Fruit fly (Drosophila melanogaster) whole organism, wandering third instar larva: ENCODE measurements around the gene hid.

Source experiments
- Abd-B ChIP-seq: fragments of >200 bp; optimal IDR thresholded peaks from 2 replicates; lab custom pipeline; 2017; ENCODE audit warnings: missing biosample characterization, missing genetic modification characterization
- CG32264 ChIP-seq: fragments of 200-800 bp; sonication (Bioruptor generic); optimal IDR thresholded peaks from 2 replicates; lab custom pipeline; 2016; ENCODE audit warnings: missing biosample characterization, missing genetic modification characterization
- CG9705 ChIP-seq: fragments of 200-800 bp; sonication (Bioruptor generic); optimal IDR thresholded peaks from 2 replicates; lab custom pipeline; 2018; ENCODE audit warnings: missing biosample characterization, mild to moderate bottlenecking, missing genetic modification characterization
- CrebA ChIP-seq: fragments of 200-800 bp; sonication (Bioruptor generic); optimal IDR thresholded peaks from 2 replicates; lab custom pipeline; 2016; ENCODE audit warnings: missing biosample characterization, mild to moderate bottlenecking, missing genetic modification characterization, borderline replicate concordance
- Dfd ChIP-seq: fragments of >200 bp; optimal IDR thresholded peaks from 2 replicates; lab custom pipeline; 2017; ENCODE audit warnings: missing biosample characterization, missing genetic modification characterization
- Dif ChIP-seq: fragments of 200-275, 200-300 bp; sonication (Bioruptor generic); optimal IDR thresholded peaks from 2 replicates; lab custom pipeline; 2018; ENCODE audit warnings: missing biosample characterization, missing genetic modification characterization; ENCODE audit not compliant: partially characterized antibody
- GATAd ChIP-seq: sonication (Bioruptor generic); optimal IDR thresholded peaks from 2 replicates; lab custom pipeline; 2016; ENCODE audit warnings: missing biosample characterization, missing genetic modification characterization
- HLH106 ChIP-seq: fragments of 200-800 bp; optimal IDR thresholded peaks from 3 replicates; lab custom pipeline; 2019; ENCODE audit warnings: missing biosample characterization, mild to moderate bottlenecking, missing genetic modification characterization, moderate library complexity
- Hnf4 ChIP-seq: fragments of 200-800 bp; sonication (Bioruptor generic); optimal IDR thresholded peaks from 2 replicates; lab custom pipeline; 2016; ENCODE audit warnings: missing biosample characterization, mild to moderate bottlenecking, missing genetic modification characterization
- Hr78 ChIP-seq: fragments of >200 bp; optimal IDR thresholded peaks from 2 replicates; lab custom pipeline; 2017; ENCODE audit warnings: missing biosample characterization, missing genetic modification characterization
- Hr83 ChIP-seq: fragments of 200-300 bp; sonication (Bioruptor generic); optimal IDR thresholded peaks from 2 replicates; lab custom pipeline; 2016; ENCODE audit warnings: missing biosample characterization, mild to moderate bottlenecking, missing genetic modification characterization, moderate library complexity; ENCODE audit not compliant: poor library complexity, severe bottlenecking
- Jra ChIP-seq: sonication (Bioruptor generic); optimal IDR thresholded peaks from 2 replicates; lab custom pipeline; 2016; ENCODE audit warnings: missing biosample characterization, missing genetic modification characterization
- Mio ChIP-seq: sonication (Bioruptor generic); optimal IDR thresholded peaks from 2 replicates; lab custom pipeline; 2016; ENCODE audit warnings: missing biosample characterization, missing genetic modification characterization
- Myc ChIP-seq: fragments of >200 bp; optimal IDR thresholded peaks from 2 replicates; lab custom pipeline; 2017
- N ChIP-seq: fragments of >200 bp; optimal IDR thresholded peaks from 2 replicates; lab custom pipeline; 2018; ENCODE audit warnings: missing biosample characterization, missing external identifiers, missing genetic modification characterization
- OdsH ChIP-seq: fragments of 200-800 bp; sonication (Bioruptor generic); optimal IDR thresholded peaks from 2 replicates; lab custom pipeline; 2016; ENCODE audit warnings: missing biosample characterization, mild to moderate bottlenecking, missing genetic modification characterization
- Rel ChIP-seq, 2 experiments: fragments of 200-800 bp; sonication (Bioruptor generic) in 1 of 2; optimal IDR thresholded peaks; 2 replicates in 1 of 2; 3 replicates in 1 of 2; lab custom pipeline; 2016 to 2019; ENCODE audit warnings: mild to moderate bottlenecking in 2 of 2, missing biosample characterization in 2 of 2, missing genetic modification characterization in 2 of 2, moderate library complexity in 1 of 2
- Sp1 ChIP-seq: fragments of 200-800 bp; sonication (Bioruptor generic); optimal IDR thresholded peaks from 3 replicates; lab custom pipeline; 2019; ENCODE audit warnings: missing biosample characterization, mild to moderate bottlenecking, missing genetic modification characterization, moderate library complexity
- Vsx2 ChIP-seq: fragments of 200-300, 225-300 bp; sonication (Bioruptor generic); optimal IDR thresholded peaks from 2 replicates; lab custom pipeline; 2018; ENCODE audit warnings: missing biosample characterization, missing genetic modification characterization; ENCODE audit not compliant: partially characterized antibody
- br ChIP-seq: fragments of 200-800 bp; sonication (Bioruptor generic); optimal IDR thresholded peaks from 2 replicates; lab custom pipeline; 2016; ENCODE audit warnings: missing biosample characterization, missing genetic modification characterization
- brk ChIP-seq: fragments of 200-800 bp; sonication (Bioruptor generic); optimal IDR thresholded peaks from 2 replicates; lab custom pipeline; 2016; ENCODE audit warnings: missing biosample characterization, mild to moderate bottlenecking, missing genetic modification characterization
- dl ChIP-seq, 2 experiments: fragments of 175-275, 200-275 bp in 1 of 2; fragments of 200-275 bp in 1 of 2; sonication (Bioruptor generic); optimal IDR thresholded peaks; lab custom pipeline; 2018; ENCODE audit warnings: mild to moderate bottlenecking in 2 of 2, missing biosample characterization in 2 of 2, missing genetic modification characterization in 2 of 2, moderate library complexity in 2 of 2; ENCODE audit not compliant: partially characterized antibody in 2 of 2, insufficient read depth in 1 of 2
- dmrt93B ChIP-seq: fragments of 200-800 bp; sonication (Bioruptor generic); optimal IDR thresholded peaks from 2 replicates; lab custom pipeline; 2018; ENCODE audit warnings: missing biosample characterization, mild to moderate bottlenecking, missing genetic modification characterization
- dsf ChIP-seq: sonication (Bioruptor generic); optimal IDR thresholded peaks from 2 replicates; lab custom pipeline; 2016; ENCODE audit warnings: missing biosample characterization, missing genetic modification characterization, borderline replicate concordance
- ey ChIP-seq: fragments of 200-800 bp; sonication (Bioruptor generic); optimal IDR thresholded peaks from 2 replicates; lab custom pipeline; 2016; ENCODE audit warnings: missing biosample characterization, missing genetic modification characterization
- foxo ChIP-seq, 2 experiments: fragments of 200-800 bp; sonication (Bioruptor generic); optimal IDR thresholded peaks; 2 replicates in 1 of 2; 3 replicates in 1 of 2; lab custom pipeline; 2016 to 2017; ENCODE audit warnings: missing biosample characterization in 2 of 2, missing genetic modification characterization in 2 of 2
- fru ChIP-seq: fragments of 200-800 bp; sonication (Bioruptor generic); optimal IDR thresholded peaks from 3 replicates; lab custom pipeline; 2016; ENCODE audit warnings: missing biosample characterization, mild to moderate bottlenecking, missing genetic modification characterization
- h ChIP-seq: fragments of 200-800 bp; sonication (Bioruptor generic); optimal IDR thresholded peaks from 3 replicates; lab custom pipeline; 2016; ENCODE audit warnings: missing biosample characterization, mild to moderate bottlenecking, missing genetic modification characterization
- jim ChIP-seq: fragments of 175-275, 200-325 bp; sonication (Bioruptor generic); optimal IDR thresholded peaks from 2 replicates; lab custom pipeline; 2016; ENCODE audit warnings: missing biosample characterization, mild to moderate bottlenecking, missing genetic modification characterization
- lola ChIP-seq: fragments of >200 bp; optimal IDR thresholded peaks from 2 replicates; lab custom pipeline; 2017; ENCODE audit warnings: missing biosample characterization, missing genetic modification characterization
- pan ChIP-seq: fragments of >200 bp; optimal IDR thresholded peaks from 2 replicates; lab custom pipeline; 2017
- psq ChIP-seq: fragments of 200-800 bp; sonication (Bioruptor generic); optimal IDR thresholded peaks from 3 replicates; lab custom pipeline; 2017; ENCODE audit warnings: missing biosample characterization, mild to moderate bottlenecking, missing genetic modification characterization, moderate library complexity
- rgr ChIP-seq: fragments of 200-800 bp; sonication (Bioruptor generic); optimal IDR thresholded peaks from 3 replicates; lab custom pipeline; 2016; ENCODE audit warnings: missing biosample characterization, mild to moderate bottlenecking, missing genetic modification characterization
- sage ChIP-seq: fragments of 200-800 bp; sonication (Bioruptor generic); optimal IDR thresholded peaks from 2 replicates; lab custom pipeline; 2016; ENCODE audit warnings: missing biosample characterization, mild to moderate bottlenecking, missing genetic modification characterization
- sv ChIP-seq: fragments of 200-800 bp; sonication (Bioruptor generic); optimal IDR thresholded peaks from 3 replicates; lab custom pipeline; 2016; ENCODE audit warnings: missing biosample characterization, missing genetic modification characterization
- tai ChIP-seq: sonication (Bioruptor generic); optimal IDR thresholded peaks from 2 replicates; lab custom pipeline; 2016; ENCODE audit warnings: missing biosample characterization, missing genetic modification characterization
- usp ChIP-seq: fragments of >200 bp; optimal IDR thresholded peaks from 2 replicates; lab custom pipeline; 2017; ENCODE audit warnings: missing biosample characterization, missing genetic modification characterization
- woc ChIP-seq: sonication (Bioruptor generic); optimal IDR thresholded peaks from 2 replicates; lab custom pipeline; 2016; ENCODE audit warnings: missing biosample characterization, mild to moderate bottlenecking, missing genetic modification characterization

The hid gene

dm6 chr3L:18138280-18138679, 47.2 kb downstream of the hid start:
- TF ChIP-seq sage: no peak
- TF ChIP-seq Abd-B (GFP tag; lab: Kevin White, UChicago): no peak
- no peak for TF ChIP-seq Hnf4 (GFP tag; lab: Kevin White, UChicago)
- no peak for TF ChIP-seq tai (GFP tag; lab: Kevin White, UChicago)
- no peak for TF ChIP-seq br (GFP tag; lab: Kevin White, UChicago)
- TF ChIP-seq psq (GFP tag; lab: Kevin White, UChicago): no peak
- TF ChIP-seq Vsx2: no peak
- no peak for TF ChIP-seq Hr78 (GFP tag; lab: Kevin White, UChicago)
- TF ChIP-seq CrebA: no peak
- no peak for TF ChIP-seq CG32264 (GFP tag; lab: Kevin White, UChicago)
- TF ChIP-seq ey (GFP tag; lab: Kevin White, UChicago): no peak
- TF ChIP-seq sv (GFP tag; lab: Kevin White, UChicago): no peak
- no peak for TF ChIP-seq Hr83 (GFP tag; lab: Kevin White, UChicago)
- TF ChIP-seq pan: no peak
- no peak for TF ChIP-seq rgr (GFP tag; lab: Kevin White, UChicago)
- TF ChIP-seq dsf (GFP tag; lab: Kevin White, UChicago): no peak

dm6 chr3L:18137197-18137596, 48.2 kb downstream of the hid start:
- TF ChIP-seq dl (GFP tag; optimal IDR thresholded peaks at IDR 0.05; lab: Kevin White, UChicago; ENCODE audit: insufficient read depth in 1 of 2, partially characterized antibody in 2 of 2): no peak
- TF ChIP-seq Hr83 (GFP tag; lab: Kevin White, UChicago): no peak
- TF ChIP-seq lola (GFP tag; lab: Kevin White, UChicago): no peak
- no peak for TF ChIP-seq sage
- TF ChIP-seq OdsH (GFP tag; lab: Kevin White, UChicago): peak; percentile 27
- no peak for TF ChIP-seq Vsx2
- no peak for TF ChIP-seq tai (GFP tag; lab: Kevin White, UChicago)
- no peak for TF ChIP-seq sv (GFP tag; lab: Kevin White, UChicago)
- no peak for TF ChIP-seq Mio
- TF ChIP-seq rgr (GFP tag; lab: Kevin White, UChicago): peak; percentile 23
- no peak for TF ChIP-seq Jra
- peak; percentile 39 for TF ChIP-seq HLH106
- TF ChIP-seq Hr78 (GFP tag; lab: Kevin White, UChicago): no peak
- TF ChIP-seq foxo (GFP tag; optimal IDR thresholded peaks at IDR 0.05; lab: Kevin White, UChicago): no peak
- no peak for TF ChIP-seq br (GFP tag; lab: Kevin White, UChicago)
- TF ChIP-seq usp: no peak
- no peak for TF ChIP-seq Dfd (GFP tag; lab: Kevin White, UChicago)
- TF ChIP-seq CrebA: no peak
- TF ChIP-seq jim: no peak
- TF ChIP-seq dsf (GFP tag; lab: Kevin White, UChicago): no peak
- peak; percentile 63 for TF ChIP-seq woc (GFP tag; lab: Kevin White, UChicago)
- no peak for TF ChIP-seq pan
- no peak for TF ChIP-seq N (GFP tag; lab: Kevin White, UChicago)
- TF ChIP-seq CG32264 (GFP tag; lab: Kevin White, UChicago): no peak
- no peak for TF ChIP-seq Rel (GFP tag; optimal IDR thresholded peaks at IDR 0.05; lab: Kevin White, UChicago)
- no peak for TF ChIP-seq Rel (tag; optimal IDR thresholded peaks at IDR 0.05; lab: Kevin White, UChicago)
- TF ChIP-seq psq (GFP tag; lab: Kevin White, UChicago): peak; percentile 41
- TF ChIP-seq dmrt93B: no peak
- TF ChIP-seq Sp1 (GFP tag; lab: Kevin White, UChicago): peak; percentile 33
- TF ChIP-seq h (GFP tag; lab: Kevin White, UChicago): peak; percentile 46
- TF ChIP-seq CG9705 (GFP tag; lab: Kevin White, UChicago): no peak
- TF ChIP-seq ey (GFP tag; lab: Kevin White, UChicago): no peak
- no peak for TF ChIP-seq Dif (GFP tag; lab: Kevin White, UChicago)
- TF ChIP-seq Abd-B (GFP tag; lab: Kevin White, UChicago): no peak
- TF ChIP-seq fru: peak; percentile 8
- TF ChIP-seq Hnf4 (GFP tag; lab: Kevin White, UChicago): no peak
- TF ChIP-seq Myc (lab: Kevin White, UChicago): no peak
- TF ChIP-seq brk (GFP tag; lab: Kevin White, UChicago): no peak
- TF ChIP-seq GATAd (GFP tag; lab: Kevin White, UChicago): no peak
